Fruit fly (Drosophila melanogaster) whole organism, embryonic: Measurements from ENCODE around the gene CG10470.
A peak's percentile ranks its signal among the peaks of the same experiment; 100 is the strongest.

Experiments
- Atf3 ChIP-seq: fragments of 200-800 bp; sonication (Bioruptor generic); optimal IDR thresholded peaks from 3 replicates; lab custom pipeline; 2016; ENCODE audit warnings: missing biosample characterization, missing genetic modification characterization
- B-H2 ChIP-seq: fragments of 200-800 bp; sonication (Bioruptor generic); optimal IDR thresholded peaks from 2 replicates; lab custom pipeline; 2018; ENCODE audit warnings: missing biosample characterization, mild to moderate bottlenecking, missing genetic modification characterization
- CG14667 ChIP-seq: fragments of 200-800 bp; sonication (Bioruptor generic); IDR thresholded peaks from 2 replicates; pipeline ENCODE4 v1.3.6; 2022; ENCODE audit warnings: missing biosample characterization, missing genetic modification characterization
- CG15011 ChIP-seq: fragments of 200-800 bp; sonication (Bioruptor generic); optimal IDR thresholded peaks from 3 replicates; lab custom pipeline; 2018; ENCODE audit warnings: missing biosample characterization, mild to moderate bottlenecking, missing genetic modification characterization
- CG15601 ChIP-seq: fragments of 200-800 bp; sonication (Bioruptor generic); optimal IDR thresholded peaks from 3 replicates; lab custom pipeline; 2019; ENCODE audit warnings: missing biosample characterization, mild to moderate bottlenecking, missing genetic modification characterization, moderate library complexity
- CG15696 ChIP-seq: fragments of 200-800 bp; sonication (Bioruptor generic); optimal IDR thresholded peaks from 2 replicates; lab custom pipeline; 2019; ENCODE audit warnings: missing biosample characterization, mild to moderate bottlenecking, missing genetic modification characterization, moderate library complexity
- CG1792 ChIP-seq: fragments of 200-800 bp; sonication (Bioruptor generic); optimal IDR thresholded peaks from 2 replicates; lab custom pipeline; 2016; ENCODE audit warnings: missing biosample characterization, missing genetic modification characterization
- CG18262 ChIP-seq: fragments of 200-800 bp; optimal IDR thresholded peaks from 3 replicates; lab custom pipeline; 2019; ENCODE audit warnings: missing biosample characterization, mild to moderate bottlenecking, missing genetic modification characterization, moderate library complexity
- CG3281 ChIP-seq: fragments of 200-800 bp; sonication (Bioruptor generic); optimal IDR thresholded peaks from 3 replicates; lab custom pipeline; 2017; ENCODE audit warnings: missing biosample characterization, mild to moderate bottlenecking, missing genetic modification characterization
- CG33557 ChIP-seq: fragments of 200-800 bp; sonication (Bioruptor generic); optimal IDR thresholded peaks from 2 replicates; lab custom pipeline; 2019; ENCODE audit warnings: missing biosample characterization, mild to moderate bottlenecking, missing genetic modification characterization, moderate library complexity
- CG3407 ChIP-seq: fragments of 200-800 bp; sonication (Bioruptor generic); optimal IDR thresholded peaks from 2 replicates; lab custom pipeline; 2018; ENCODE audit warnings: missing biosample characterization, mild to moderate bottlenecking, missing genetic modification characterization
- CG6254 ChIP-seq: fragments of 200-800 bp; sonication (Bioruptor generic); optimal IDR thresholded peaks from 3 replicates; lab custom pipeline; 2017; ENCODE audit warnings: mild to moderate bottlenecking, missing biosample characterization, missing genetic modification reagents, missing genetic modification characterization
- CG6791 ChIP-seq: fragments of 200-800 bp; sonication (Bioruptor generic); IDR thresholded peaks from 3 replicates; pipeline ENCODE4 v1.3.6; 2022; ENCODE audit warnings: missing biosample characterization, missing genetic modification characterization; ENCODE audit not compliant: partially characterized antibody
- CG7271 ChIP-seq: fragments of 200-800 bp; sonication (Bioruptor generic); optimal IDR thresholded peaks from 2 replicates; lab custom pipeline; 2018; ENCODE audit warnings: missing biosample characterization, mild to moderate bottlenecking, missing genetic modification characterization, moderate library complexity
- CG7963 ChIP-seq: fragments of 200-800 bp; sonication (Bioruptor generic); IDR thresholded peaks from 3 replicates; pipeline ENCODE4 v1.3.6; 2022; ENCODE audit warnings: missing biosample characterization, missing genetic modification characterization; ENCODE audit not compliant: partially characterized antibody
- CG8765 ChIP-seq: fragments of 200-800 bp; sonication (Bioruptor generic); IDR thresholded peaks from 2 replicates; pipeline ENCODE4 v1.3.6; 2022; ENCODE audit warnings: missing biosample characterization, missing genetic modification characterization
- CG9727 ChIP-seq: fragments of 200-800 bp; sonication (Bioruptor generic); optimal IDR thresholded peaks from 3 replicates; lab custom pipeline; 2017; ENCODE audit warnings: missing biosample characterization, mild to moderate bottlenecking, missing genetic modification characterization
- CHES-1-like ChIP-seq: fragments of 200-800 bp; sonication (Bioruptor generic); optimal IDR thresholded peaks from 2 replicates; lab custom pipeline; 2016; ENCODE audit warnings: missing biosample characterization, missing genetic modification characterization
- CrebB ChIP-seq: fragments of 200-800 bp; sonication (Bioruptor generic); optimal IDR thresholded peaks from 3 replicates; lab custom pipeline; 2018; ENCODE audit warnings: missing biosample characterization, mild to moderate bottlenecking, missing genetic modification characterization
- Dbx ChIP-seq: fragments of 200-800 bp; sonication (Bioruptor generic); IDR thresholded peaks from 3 replicates; pipeline ENCODE4 v1.3.6; 2022; ENCODE audit warnings: missing biosample characterization, missing genetic modification characterization
- Dll ChIP-seq: fragments of 200-800 bp; sonication (Bioruptor generic); IDR thresholded peaks from 4 replicates; pipeline ENCODE4 v1.3.6; 2022; ENCODE audit warnings: missing biosample characterization, missing genetic modification characterization; ENCODE audit not compliant: partially characterized antibody
- Doc2 ChIP-seq: fragments of 200-800 bp; sonication (Bioruptor generic); IDR thresholded peaks from 2 replicates; pipeline ENCODE4 v1.3.6; 2022; ENCODE audit warnings: missing biosample characterization, missing genetic modification characterization
- Dp ChIP-seq: fragments of 200-800 bp; sonication (Bioruptor generic); optimal IDR thresholded peaks from 2 replicates; lab custom pipeline; 2018; ENCODE audit warnings: missing biosample characterization, mild to moderate bottlenecking, missing genetic modification characterization, moderate library complexity
- E2f1 ChIP-seq: fragments of 200-800 bp; sonication (Bioruptor generic); IDR thresholded peaks from 2 replicates; pipeline ENCODE4 v1.3.6; 2022; ENCODE audit warnings: missing biosample characterization, missing genetic modification characterization
- Eip74EF ChIP-seq, 2 experiments: fragments of 200-800 bp in 1 of 2; fragments of >200 bp in 1 of 2; sonication (Bioruptor generic) in 1 of 2; optimal IDR thresholded peaks; 2 replicates each; lab custom pipeline; 2017 to 2019; ENCODE audit warnings: missing biosample characterization in 2 of 2, missing genetic modification characterization in 2 of 2, mild to moderate bottlenecking in 1 of 2, moderate library complexity in 1 of 2
- Gsc ChIP-seq: fragments of 200-800 bp; sonication (Bioruptor generic); IDR thresholded peaks from 2 replicates; pipeline ENCODE4 v1.3.6; 2022; ENCODE audit warnings: missing biosample characterization, missing genetic modification characterization
- Hsf ChIP-seq: fragments of 200-800 bp; sonication (Bioruptor generic); optimal IDR thresholded peaks from 3 replicates; lab custom pipeline; 2016; ENCODE audit warnings: missing biosample characterization, missing genetic modification characterization
- Med ChIP-seq: fragments of 200-800 bp; sonication (Bioruptor generic); peaks from one replicate; lab custom pipeline; 2016; ENCODE audit warnings: missing biosample characterization, missing genetic modification characterization, mild to moderate bottlenecking, inconsistent platforms, moderate library complexity
- NC2β ChIP-seq: fragments of 200-800 bp; sonication (Bioruptor generic); optimal IDR thresholded peaks from 2 replicates; lab custom pipeline; 2016; ENCODE audit warnings: missing biosample characterization, missing genetic modification characterization
- Neu2 ChIP-seq: fragments of 200-800 bp; sonication (Bioruptor generic); optimal IDR thresholded peaks from 3 replicates; lab custom pipeline; 2016; ENCODE audit warnings: missing biosample characterization, missing genetic modification characterization, borderline replicate concordance
- Nf-YA ChIP-seq: fragments of 200-800 bp; sonication (Bioruptor generic); IDR thresholded peaks from 2 replicates; pipeline ENCODE4 v1.3.6; 2022; ENCODE audit warnings: missing biosample characterization, missing genetic modification characterization
- Oaz ChIP-seq: fragments of 200-800 bp; sonication (Bioruptor generic); IDR thresholded peaks from 2 replicates; pipeline ENCODE4 v1.3.6; 2022; ENCODE audit warnings: missing biosample characterization, missing genetic modification characterization
- Scr ChIP-seq: fragments of 200-800 bp; sonication (Bioruptor generic); IDR thresholded peaks from 2 replicates; pipeline ENCODE4 v1.3.6; 2022; ENCODE audit warnings: missing biosample characterization, missing genetic modification characterization; ENCODE audit not compliant: partially characterized antibody
- Stat92E ChIP-seq, 3 experiments: fragments of >200 bp in 2 of 3; fragments of 200-800 bp in 1 of 3; sonication (Bioruptor generic) in 1 of 3; optimal IDR thresholded peaks; 2 replicates each; lab custom pipeline; 2017 to 2019; ENCODE audit warnings: missing biosample characterization in 3 of 3, missing genetic modification characterization in 3 of 3, mild to moderate bottlenecking in 1 of 3, moderate library complexity in 1 of 3
- Xrp1 ChIP-seq: fragments of 200-800 bp; sonication (Bioruptor generic); IDR thresholded peaks from 2 replicates; pipeline ENCODE4 v1.3.6; 2022; ENCODE audit warnings: missing biosample characterization, missing genetic modification characterization
- ab ChIP-seq: fragments of 200-800 bp; sonication (Bioruptor generic); optimal IDR thresholded peaks from 2 replicates; lab custom pipeline; 2016; ENCODE audit warnings: missing biosample characterization, missing genetic modification characterization
- cg ChIP-seq: fragments of 200-800 bp; sonication (Bioruptor generic); optimal IDR thresholded peaks from 3 replicates; lab custom pipeline; 2019; ENCODE audit warnings: missing biosample characterization, mild to moderate bottlenecking, missing genetic modification characterization, moderate library complexity
- ci ChIP-seq: fragments of 200-800 bp; sonication (Bioruptor generic); IDR thresholded peaks from 3 replicates; pipeline ENCODE4 v1.3.6; 2022; ENCODE audit warnings: missing biosample characterization, missing genetic modification characterization
- gro ChIP-seq: fragments of 200-800 bp; sonication (Bioruptor generic); optimal IDR thresholded peaks from 2 replicates; lab custom pipeline; 2016; ENCODE audit warnings: missing biosample characterization, missing genetic modification characterization
- her ChIP-seq: fragments of 200-800 bp; sonication (Bioruptor generic); optimal IDR thresholded peaks from 2 replicates; lab custom pipeline; 2016; ENCODE audit warnings: missing biosample characterization, missing genetic modification characterization
- ind ChIP-seq: fragments of 200-800 bp; sonication (Bioruptor generic); optimal IDR thresholded peaks from 3 replicates; lab custom pipeline; 2016; ENCODE audit warnings: missing biosample characterization, missing genetic modification characterization
- ken ChIP-seq: fragments of 200-800 bp; sonication (Bioruptor generic); IDR thresholded peaks from 3 replicates; pipeline ENCODE4 v1.3.6; 2022; ENCODE audit warnings: missing biosample characterization, missing genetic modification characterization
- onecut ChIP-seq: fragments of 200-800 bp; sonication (Bioruptor generic); IDR thresholded peaks from 2 replicates; pipeline ENCODE4 v1.3.6; 2022; ENCODE audit warnings: missing biosample characterization, missing genetic modification characterization
- pita ChIP-seq: fragments of 200-800 bp; sonication (Bioruptor generic); optimal IDR thresholded peaks from 2 replicates; lab custom pipeline; 2017; ENCODE audit warnings: missing biosample characterization, mild to moderate bottlenecking, missing genetic modification characterization
- prd ChIP-seq, 3 experiments: fragments of >200 bp in 2 of 3; fragments of 200-800 bp in 1 of 3; sonication (Bioruptor generic) in 1 of 3; optimal IDR thresholded peaks in 2 of 3; IDR thresholded peaks in 1 of 3; 2 replicates in 2 of 3; 3 replicates in 1 of 3; pipeline versions ENCODE4 v1.3.6 to Lab custom; 2017 to 2022; ENCODE audit warnings: missing biosample characterization in 1 of 3, missing genetic modification characterization in 1 of 3
- pros ChIP-seq: fragments of 200-800 bp; sonication (Bioruptor generic); optimal IDR thresholded peaks from 3 replicates; lab custom pipeline; 2019; ENCODE audit warnings: missing biosample characterization, mild to moderate bottlenecking, missing genetic modification characterization, moderate library complexity
- slou ChIP-seq: fragments of 200-800 bp; sonication (Bioruptor generic); optimal IDR thresholded peaks from 3 replicates; lab custom pipeline; 2016; ENCODE audit warnings: missing biosample characterization, missing genetic modification characterization
- trh ChIP-seq: fragments of 200-800 bp; sonication (Bioruptor generic); optimal IDR thresholded peaks from 2 replicates; lab custom pipeline; 2016; ENCODE audit warnings: missing biosample characterization, missing genetic modification characterization
- wek ChIP-seq: fragments of 200-800 bp; sonication (Bioruptor generic); optimal IDR thresholded peaks from 3 replicates; lab custom pipeline; 2018; ENCODE audit warnings: missing biosample characterization, mild to moderate bottlenecking, missing genetic modification characterization, moderate library complexity

CG10470 gene

DNA sequence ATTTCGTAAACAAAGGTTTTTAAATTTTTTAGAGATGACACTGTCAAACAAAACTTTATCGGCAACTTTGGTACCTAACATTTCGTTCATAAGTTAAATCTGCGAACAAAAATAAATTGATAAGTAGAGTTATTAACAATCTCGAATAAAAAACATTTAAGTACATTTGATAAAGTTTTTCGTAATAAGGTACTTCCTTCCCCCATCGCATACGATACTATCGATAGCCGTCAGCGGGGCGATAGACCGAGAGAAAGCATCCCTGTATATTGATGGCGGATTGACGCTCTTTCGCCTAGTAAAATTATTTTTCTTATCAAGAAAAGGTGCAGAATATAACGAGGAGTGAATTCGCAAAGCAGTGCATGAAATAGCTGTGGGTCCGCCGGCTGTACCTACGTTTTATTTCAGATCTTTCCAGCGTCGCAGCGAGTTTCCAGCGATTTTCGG, 3.7 kb upstream of the CG10470 start, which contains the start of the genes Ttc19 and Acn (continued):
- peak; percentile 87 for TF ChIP-seq B-H2 (GFP tag; lab: Kevin White, UChicago)
- TF ChIP-seq Dll (GFP tag; lab: Robert Waterston, UW), result peak; percentile 98
- peak; percentile 80 for TF ChIP-seq ind (GFP tag; lab: Kevin White, UChicago)
- peak; percentile 62 for TF ChIP-seq Nf-YA (GFP tag; lab: Robert Waterston, UW)
- TF ChIP-seq NC2β (GFP tag; lab: Kevin White, UChicago), result peak; percentile 86
- TF ChIP-seq CG15011 (GFP tag; lab: Kevin White, UChicago), result no peak
- TF ChIP-seq Doc2 (GFP tag; lab: Robert Waterston, UW), result no peak
- TF ChIP-seq pita (GFP tag; lab: Kevin White, UChicago), result no peak
- peak; percentile 77 for TF ChIP-seq CG15601
- peak; percentile 75 for TF ChIP-seq CG33557 (GFP tag; lab: Kevin White, UChicago)
- TF ChIP-seq ab, result peak; percentile 69
- TF ChIP-seq CG7963 (GFP tag; lab: Robert Waterston, UW), result peak; percentile 92
- TF ChIP-seq Scr (GFP tag; lab: Robert Waterston, UW), result peak; percentile 98
- peak; percentile 87 for TF ChIP-seq CG1792 (GFP tag; lab: Kevin White, UChicago)
- TF ChIP-seq slou (GFP tag; lab: Kevin White, UChicago), result peak; percentile 69
- peak; percentile 62 for TF ChIP-seq E2f1 (GFP tag; lab: Robert Waterston, UW)
- peak; percentile 96 for TF ChIP-seq CG6791 (GFP tag; lab: Robert Waterston, UW)
- no peak for TF ChIP-seq Eip74EF (GFP tag; optimal IDR thresholded peaks at IDR 0.05; lab: Kevin White, UChicago)
- TF ChIP-seq ken, result peak; percentile 86
- peak; percentile 76 for TF ChIP-seq CG3281 (GFP tag; lab: Kevin White, UChicago)
- TF ChIP-seq Hsf (GFP tag; lab: Kevin White, UChicago), result peak; percentile 91
- peak; percentile 90 for TF ChIP-seq Dbx (GFP tag; lab: Robert Waterston, UW)
- TF ChIP-seq CG18262 (tag; lab: Kevin White, UChicago), result peak; percentile 82
- peak; percentile 86 for TF ChIP-seq CG9727 (GFP tag; lab: Kevin White, UChicago)
- TF ChIP-seq Stat92E (GFP tag; optimal IDR thresholded peaks at IDR 0.05; lab: Kevin White, UChicago), result peak in 1 of 3 experiments; percentile 8
- TF ChIP-seq CG3407, result peak; percentile 60
- peak; percentile 50 for TF ChIP-seq CG6254 (GFP tag; lab: Kevin White, UChicago)
- peak; percentile 77 for TF ChIP-seq CG14667 (GFP tag; lab: Robert Waterston, UW)
- peak; percentile 72 for TF ChIP-seq onecut (GFP tag; lab: Robert Waterston, UW)
- TF ChIP-seq CrebB (tag; lab: Kevin White, UChicago), result peak; percentile 54
- TF ChIP-seq wek, result peak; percentile 76
- peak; percentile 83 for TF ChIP-seq her
- TF ChIP-seq CG8765 (GFP tag; lab: Robert Waterston, UW), result peak; percentile 82
- peak; percentile 74 for TF ChIP-seq CG7271
- TF ChIP-seq Atf3 (GFP tag; lab: Kevin White, UChicago), result peak; percentile 85
- TF ChIP-seq Oaz, result peak; percentile 72
- no peak for TF ChIP-seq cg (GFP tag; lab: Kevin White, UChicago)
- TF ChIP-seq Gsc (GFP tag; lab: Robert Waterston, UW), result 0 out of 2 replicates have a peak, but pooled peaks have one; percentile 20
- peak; percentile 79 for TF ChIP-seq CG15696
- peak; percentile 93 for TF ChIP-seq CHES-1-like
- peak; percentile 83 for TF ChIP-seq ci (GFP tag; lab: Robert Waterston, UW)
- TF ChIP-seq prd (optimal IDR thresholded peaks at IDR 0.05; lab: Kevin White, UChicago), result no peak
- TF ChIP-seq prd (GFP tag; IDR thresholded peaks at IDR 0.05; lab: Robert Waterston, UW), result peak; percentile 89
- TF ChIP-seq pros (GFP tag; lab: Kevin White, UChicago), result no peak
- TF ChIP-seq Dp (GFP tag; lab: Kevin White, UChicago), result peak; percentile 53
- TF ChIP-seq Neu2 (GFP tag; lab: Kevin White, UChicago), result peak; percentile 78
- peak; percentile 91 for TF ChIP-seq gro (GFP tag; lab: Kevin White, UChicago)
- peak; percentile 97 for TF ChIP-seq Med (GFP tag; lab: Kevin White, UChicago)
- TF ChIP-seq Xrp1 (GFP tag; lab: Robert Waterston, UW), result peak; percentile 89
- TF ChIP-seq trh (GFP tag; lab: Kevin White, UChicago), result peak; percentile 56
